Fruit fly (Drosophila melanogaster): ENCODE measurements around the gene Prps.

Prps gene

dm6 chr3L:9694169-9694866 is 2.2 kb downstream of the Prps start (continued):
- peak; percentile 49; the same call in 1 of the 3 replicates for TF ChIP-seq zen2 (GFP tag; IDR thresholded peaks at IDR 0.05; ENCODE audit: partially characterized antibody)
- 0 out of 2 replicates have a peak, but pooled peaks have one; percentile 33 for TF ChIP-seq Scr (GFP tag; IDR thresholded peaks at IDR 0.05; ENCODE audit: partially characterized antibody)
- TF ChIP-seq CG8290 (GFP tag; optimal IDR thresholded peaks at IDR 0.05): no peak
- peak in 1 of 2 experiments; percentile 21 for TF ChIP-seq CG8290 (tag; optimal IDR thresholded peaks at IDR 0.05)
- peak; percentile 49; the same call in 1 of the 2 replicates for TF ChIP-seq CG13287 (GFP tag; IDR thresholded peaks at IDR 0.05; ENCODE audit: partially characterized antibody)
- TF ChIP-seq sqz (GFP tag; optimal IDR thresholded peaks at IDR 0.05): peak; percentile 49
- TF ChIP-seq Trl (optimal IDR thresholded peaks at IDR 0.05): peak; percentile 91 to 98
- no peak for TF ChIP-seq Trl (GFP tag; optimal IDR thresholded peaks at IDR 0.05)
- peak; percentile 51 for TF ChIP-seq CG34376 (GFP tag; optimal IDR thresholded peaks at IDR 0.05)
- TF ChIP-seq slbo (GFP tag; IDR thresholded peaks at IDR 0.05): no peak
- 0 out of 2 replicates have a peak, but pooled peaks have one; percentile 32 for TF ChIP-seq vvl (GFP tag; IDR thresholded peaks at IDR 0.05)
- peak; percentile 9 for TF ChIP-seq lab (GFP tag; optimal IDR thresholded peaks at IDR 0.05)
- TF ChIP-seq CG15514 (GFP tag; optimal IDR thresholded peaks at IDR 0.05): peak; percentile 46
- peak; percentile 17 for TF ChIP-seq B-H2 (GFP tag; optimal IDR thresholded peaks at IDR 0.05)
- peak; percentile 15 for TF ChIP-seq Meics (GFP tag; optimal IDR thresholded peaks at IDR 0.05)
- no peak for TF ChIP-seq hth (optimal IDR thresholded peaks at IDR 0.05)

- TF ChIP-seq CG8388 (GFP tag; optimal IDR thresholded peaks at IDR 0.05) (no peak), ase (GFP tag; IDR thresholded peaks at IDR 0.05) (no peak), CG14441 (GFP tag; IDR thresholded peaks at IDR 0.05) (0 out of 2 replicates have a peak, but pooled peaks have one; percentile 19), CG3726 (GFP tag; IDR thresholded peaks at IDR 0.05) (0 out of 3 replicates have a peak, but pooled peaks have one; percentile 39), eyg (GFP tag; optimal IDR thresholded peaks at IDR 0.05) (no peak), ATbp (GFP tag; optimal IDR thresholded peaks at IDR 0.05) (peak; percentile 9), stc (GFP tag; IDR thresholded peaks at IDR 0.05) (peak; percentile 57; the same call in 1 of the 2 replicates), CG14667 (GFP tag; IDR thresholded peaks at IDR 0.05) (0 out of 2 replicates have a peak, but pooled peaks have one; percentile 8), ranshi (GFP tag; IDR thresholded peaks at IDR 0.05) (0 out of 2 replicates have a peak, but pooled peaks have one; percentile 9), Ada2b (GFP tag; IDR thresholded peaks at IDR 0.05) (0 out of 2 replicates have a peak, but pooled peaks have one; percentile 28), inv (GFP tag; IDR thresholded peaks at IDR 0.05; ENCODE audit: partially characterized antibody) (no peak), bsh (GFP tag; optimal IDR thresholded peaks at IDR 0.05) (peak in 1 of 2 experiments; percentile 31), onecut (GFP tag; IDR thresholded peaks at IDR 0.05) (peak; percentile 31; the same call in 1 of the 2 replicates), run (tag; optimal IDR thresholded peaks at IDR 0.05) (no peak), CG4820 (GFP tag; optimal IDR thresholded peaks at IDR 0.05) (no peak), Atf3 (GFP tag; optimal IDR thresholded peaks at IDR 0.05) (no peak), CG10366 (GFP tag; IDR thresholded peaks at IDR 0.05) (peak; percentile 37; the same call in 1 of the 2 replicates), CG31224 (GFP tag; IDR thresholded peaks at IDR 0.05) (no peak; the same call in 1 of the 2 replicates), gem (tag; optimal IDR thresholded peaks at IDR 0.05) (peak; percentile 45), pan (optimal IDR thresholded peaks at IDR 0.05) (no peak), pan (GFP tag; optimal IDR thresholded peaks at IDR 0.05 in 1 of 2, IDR thresholded peaks at IDR 0.05 in 1 of 2) (peak in 1 of 2 experiments; percentile 51), HLHmδ (GFP tag; optimal IDR thresholded peaks at IDR 0.05) (no peak), E2f1 (GFP tag; IDR thresholded peaks at IDR 0.05) (peak; percentile 27; the same call in 1 of the 2 replicates), Aef1 (GFP tag; IDR thresholded peaks at IDR 0.05) (peak; percentile 22; the same call in 2 of the 3 replicates), gcm2 (GFP tag; optimal IDR thresholded peaks at IDR 0.05) (no peak), CG6791 (GFP tag; IDR thresholded peaks at IDR 0.05; ENCODE audit: partially characterized antibody) (peak; percentile 52; the same call in 1 of the 3 replicates), otp (GFP tag; IDR thresholded peaks at IDR 0.05) (peak; percentile 33; the same call in 1 of the 3 replicates), Taf1 (GFP tag; IDR thresholded peaks at IDR 0.05) (0 out of 2 replicates have a peak, but pooled peaks have one; percentile 35), Atf-2 (GFP tag; optimal IDR thresholded peaks at IDR 0.05) (no peak), hkb (optimal IDR thresholded peaks at IDR 0.05) (no peak), hkb (GFP tag; IDR thresholded peaks at IDR 0.05) (peak; percentile 58), CG8359 (GFP tag; optimal IDR thresholded peaks at IDR 0.05; ENCODE audit: borderline replicate concordance) (no peak)
Observed at dm6 chr3L:9693552-9694133, 2.9 kb downstream of the Prps start.

All from whole organism, embryonic.